Fruit fly (Drosophila melanogaster) whole organism, embryonic: ENCODE results near the gene CG3224.

Experiments used
- CG10274 ChIP-seq: fragments of 200-800 bp; sonication (Bioruptor generic); optimal IDR thresholded peaks from 3 replicates; lab custom pipeline; 2017; ENCODE audit warnings: missing biosample characterization, mild to moderate bottlenecking, missing genetic modification characterization
- CG10366 ChIP-seq: fragments of 200-800 bp; sonication (Bioruptor generic); IDR thresholded peaks from 2 replicates; pipeline ENCODE4 v1.3.6; 2022; ENCODE audit warnings: missing biosample characterization, missing genetic modification characterization
- CG10543 ChIP-seq: fragments of 200-800 bp; sonication (Bioruptor generic); optimal IDR thresholded peaks from 3 replicates; lab custom pipeline; 2017; ENCODE audit warnings: missing biosample characterization, mild to moderate bottlenecking, missing genetic modification characterization, moderate library complexity
- CG11085 ChIP-seq: fragments of 200-800 bp; sonication (Bioruptor generic); IDR thresholded peaks from 2 replicates; pipeline ENCODE4 v1.3.6; 2022; ENCODE audit warnings: missing biosample characterization, missing genetic modification characterization
- CG12219 ChIP-seq: fragments of 200-800 bp; sonication (Bioruptor generic); optimal IDR thresholded peaks from 3 replicates; lab custom pipeline; 2018; ENCODE audit warnings: missing biosample characterization, mild to moderate bottlenecking, missing genetic modification characterization
- CG12299 ChIP-seq: fragments of 200-800 bp; sonication (Bioruptor generic); optimal IDR thresholded peaks from 2 replicates; lab custom pipeline; 2018; ENCODE audit warnings: missing biosample characterization, mild to moderate bottlenecking, missing genetic modification characterization
- CG13123 ChIP-seq: fragments of 200-800 bp; sonication (Bioruptor generic); optimal IDR thresholded peaks from 2 replicates; lab custom pipeline; 2016; ENCODE audit warnings: missing biosample characterization, missing genetic modification characterization
- CG17568 ChIP-seq: fragments of 200-800 bp; sonication (Bioruptor generic); optimal IDR thresholded peaks from 2 replicates; lab custom pipeline; 2018; ENCODE audit warnings: missing biosample characterization, mild to moderate bottlenecking, missing genetic modification characterization, moderate library complexity
- CG2202 ChIP-seq: fragments of 200-800 bp; sonication (Bioruptor generic); optimal IDR thresholded peaks from 2 replicates; lab custom pipeline; 2018; ENCODE audit warnings: missing biosample characterization, mild to moderate bottlenecking, missing genetic modification characterization
- CG30020 ChIP-seq: fragments of 200-800 bp; optimal IDR thresholded peaks from 2 replicates; lab custom pipeline; 2019; ENCODE audit warnings: missing biosample characterization, mild to moderate bottlenecking, missing genetic modification characterization, moderate library complexity
- CG32767 ChIP-seq: fragments of 200-800 bp; sonication (Bioruptor generic); IDR thresholded peaks from 2 replicates; pipeline ENCODE4 v1.3.6; 2022; ENCODE audit warnings: missing biosample characterization, missing genetic modification characterization
- CG4282 ChIP-seq: fragments of 200-800 bp; sonication (Bioruptor generic); optimal IDR thresholded peaks from 2 replicates; lab custom pipeline; 2016; ENCODE audit warnings: missing biosample characterization, missing genetic modification characterization
- CG4820 ChIP-seq: fragments of 200-800 bp; sonication (Bioruptor generic); optimal IDR thresholded peaks from 3 replicates; lab custom pipeline; 2016; ENCODE audit warnings: missing biosample characterization, missing genetic modification characterization
- CG6765 ChIP-seq: fragments of 200-800 bp; sonication (Bioruptor generic); optimal IDR thresholded peaks from 3 replicates; lab custom pipeline; 2017; ENCODE audit warnings: missing biosample characterization, mild to moderate bottlenecking, missing genetic modification characterization
- CG6854 ChIP-seq: fragments of 200-800 bp; sonication (Bioruptor generic); optimal IDR thresholded peaks from 3 replicates; lab custom pipeline; 2017; ENCODE audit warnings: missing biosample characterization, mild to moderate bottlenecking, missing genetic modification characterization
- CG9609 ChIP-seq: fragments of 200-800 bp; sonication (Bioruptor generic); optimal IDR thresholded peaks from 3 replicates; lab custom pipeline; 2016; ENCODE audit warnings: missing biosample characterization, missing genetic modification characterization
- CG9817 ChIP-seq: fragments of 200-800 bp; sonication (Bioruptor generic); optimal IDR thresholded peaks from 2 replicates; lab custom pipeline; 2018; ENCODE audit warnings: missing biosample characterization, mild to moderate bottlenecking, missing genetic modification characterization, moderate library complexity
- Chrac-16 ChIP-seq: fragments of 200-800 bp; sonication (Bioruptor generic); optimal IDR thresholded peaks from 3 replicates; lab custom pipeline; 2016; ENCODE audit warnings: missing biosample characterization, missing genetic modification characterization
- Deaf1 ChIP-seq: fragments of 200-800 bp; optimal IDR thresholded peaks from 3 replicates; lab custom pipeline; 2019; ENCODE audit warnings: missing biosample characterization, mild to moderate bottlenecking, missing genetic modification characterization, moderate library complexity
- GATAe ChIP-seq: fragments of 200-800 bp; sonication (Bioruptor generic); conservative IDR thresholded peaks from 2 replicates; pipeline ENCODE4 v1.3.6; 2022; ENCODE audit warnings: missing biosample characterization, missing genetic modification characterization
- Gsc ChIP-seq: fragments of 200-800 bp; sonication (Bioruptor generic); IDR thresholded peaks from 2 replicates; pipeline ENCODE4 v1.3.6; 2022; ENCODE audit warnings: missing biosample characterization, missing genetic modification characterization
- Kr ChIP-seq: fragments of 200-800 bp; sonication (Bioruptor generic); optimal IDR thresholded peaks from 2 replicates; lab custom pipeline; 2017; ENCODE audit warnings: missing biosample characterization, mild to moderate bottlenecking, missing genetic modification characterization
- Lim3 ChIP-seq: fragments of 200-800 bp; sonication (Bioruptor generic); IDR thresholded peaks from 2 replicates; pipeline ENCODE4 v1.3.6; 2022; ENCODE audit warnings: missing biosample characterization, missing genetic modification characterization
- Max ChIP-seq: fragments of 200-800 bp; sonication (Bioruptor generic); optimal IDR thresholded peaks from 2 replicates; lab custom pipeline; 2016; ENCODE audit warnings: missing biosample characterization, mild to moderate bottlenecking, missing genetic modification characterization
- Oli ChIP-seq: fragments of 200-800 bp; sonication (Bioruptor generic); optimal IDR thresholded peaks from 2 replicates; lab custom pipeline; 2018; ENCODE audit warnings: missing biosample characterization, mild to moderate bottlenecking, missing genetic modification characterization, moderate library complexity
- Taf1 ChIP-seq: fragments of 200-800 bp; sonication (Bioruptor generic); IDR thresholded peaks from 2 replicates; pipeline ENCODE4 v1.3.6; 2022; ENCODE audit warnings: missing biosample characterization, missing genetic modification characterization
- Xbp1 ChIP-seq: fragments of 200-800 bp; sonication (Bioruptor generic); optimal IDR thresholded peaks from 3 replicates; lab custom pipeline; 2016; ENCODE audit warnings: missing biosample characterization, mild to moderate bottlenecking, missing genetic modification characterization
- aop ChIP-seq: fragments of 200-800 bp; sonication (Bioruptor generic); IDR thresholded peaks from 2 replicates; pipeline ENCODE4 v1.3.6; 2022; ENCODE audit warnings: missing biosample characterization, missing genetic modification characterization
- bbx ChIP-seq: fragments of 200-800 bp; sonication (Bioruptor generic); IDR thresholded peaks from 2 replicates; pipeline ENCODE4 v1.3.6; 2022; ENCODE audit warnings: missing biosample characterization, missing genetic modification characterization; ENCODE audit not compliant: partially characterized antibody
- br ChIP-seq: fragments of >200 bp; optimal IDR thresholded peaks from 2 replicates; lab custom pipeline; 2017
- cato ChIP-seq: fragments of 200-800 bp; sonication (Bioruptor generic); optimal IDR thresholded peaks from 2 replicates; lab custom pipeline; 2016; ENCODE audit warnings: missing biosample characterization, missing genetic modification characterization, borderline replicate concordance
- chif ChIP-seq, 2 experiments: fragments of 200-800 bp; sonication (Bioruptor generic); optimal IDR thresholded peaks; 3 replicates each; lab custom pipeline; 2016; ENCODE audit warnings: missing biosample characterization in 2 of 2, missing genetic modification characterization in 2 of 2
- chn ChIP-seq: fragments of 200-800 bp; sonication (Bioruptor generic); optimal IDR thresholded peaks from 2 replicates; lab custom pipeline; 2016; ENCODE audit warnings: missing biosample characterization, missing genetic modification characterization
- emc ChIP-seq: fragments of 200-800 bp; sonication (Bioruptor generic); optimal IDR thresholded peaks from 2 replicates; lab custom pipeline; 2016; ENCODE audit warnings: missing biosample characterization, missing genetic modification characterization
- ewg ChIP-seq: fragments of 200-800 bp; sonication (Bioruptor generic); optimal IDR thresholded peaks from 3 replicates; lab custom pipeline; 2017; ENCODE audit warnings: mild to moderate bottlenecking, missing biosample characterization, missing genetic modification reagents, missing genetic modification characterization
- hb ChIP-seq: fragments of 200-800 bp; sonication (Bioruptor generic); IDR thresholded peaks from 3 replicates; pipeline ENCODE4 v1.3.6; 2022; ENCODE audit warnings: missing biosample characterization, missing genetic modification characterization; ENCODE audit not compliant: partially characterized antibody
- hth ChIP-seq: fragments of >200 bp; optimal IDR thresholded peaks from 2 replicates; lab custom pipeline; 2017; ENCODE audit warnings: inconsistent platforms
- ind ChIP-seq: fragments of 200-800 bp; sonication (Bioruptor generic); optimal IDR thresholded peaks from 3 replicates; lab custom pipeline; 2016; ENCODE audit warnings: missing biosample characterization, missing genetic modification characterization
- kay ChIP-seq: fragments of 200-800 bp; sonication (Bioruptor generic); optimal IDR thresholded peaks from 2 replicates; lab custom pipeline; 2016; ENCODE audit warnings: missing biosample characterization, missing genetic modification characterization
- mam ChIP-seq: fragments of 200-800 bp; sonication (Bioruptor generic); optimal IDR thresholded peaks from 3 replicates; lab custom pipeline; 2016; ENCODE audit warnings: missing biosample characterization, missing genetic modification characterization
- pfk ChIP-seq: fragments of 200-800 bp; sonication (Bioruptor generic); optimal IDR thresholded peaks from 2 replicates; lab custom pipeline; 2018; ENCODE audit warnings: missing biosample characterization, mild to moderate bottlenecking, missing genetic modification characterization, moderate library complexity
- sd ChIP-seq: fragments of 200-800 bp; sonication (Bioruptor generic); optimal IDR thresholded peaks from 3 replicates; lab custom pipeline; 2018; ENCODE audit warnings: missing biosample characterization, mild to moderate bottlenecking, missing genetic modification characterization, moderate library complexity
- seq ChIP-seq: fragments of 200-800 bp; sonication (Bioruptor generic); IDR thresholded peaks from 2 replicates; pipeline ENCODE4 v1.3.6; 2022; ENCODE audit warnings: missing biosample characterization, missing genetic modification characterization
- slbo ChIP-seq: fragments of 200-800 bp; sonication (Bioruptor generic); IDR thresholded peaks from 2 replicates; pipeline ENCODE4 v1.3.6; 2022; ENCODE audit warnings: missing biosample characterization, missing genetic modification characterization
- sr ChIP-seq: fragments of 200-800 bp; sonication (Bioruptor generic); IDR thresholded peaks from 3 replicates; pipeline ENCODE4 v1.3.6; 2022; ENCODE audit warnings: missing biosample characterization, missing genetic modification characterization
- tgo ChIP-seq: fragments of 200-800 bp; sonication (Bioruptor generic); IDR thresholded peaks from 3 replicates; pipeline ENCODE4 v1.3.6; 2022; ENCODE audit warnings: missing biosample characterization, missing genetic modification characterization
- tna ChIP-seq: fragments of 200-800 bp; sonication (Bioruptor generic); IDR thresholded peaks from 2 replicates; pipeline ENCODE4 v1.3.6; 2022; ENCODE audit warnings: missing biosample characterization, missing genetic modification characterization; ENCODE audit not compliant: partially characterized antibody
- ttk ChIP-seq: fragments of 200-800 bp; sonication (Bioruptor generic); IDR thresholded peaks from 2 replicates; pipeline ENCODE4 v2.1.2; 2022; ENCODE audit warnings: missing biosample characterization, missing genetic modification characterization
- z ChIP-seq: fragments of 200-800 bp; sonication (Bioruptor generic); IDR thresholded peaks from 3 replicates; pipeline ENCODE4 v1.3.6; 2022; ENCODE audit warnings: missing biosample characterization, missing genetic modification characterization
- zen ChIP-seq: fragments of 200-800 bp; sonication (Bioruptor generic); optimal IDR thresholded peaks from 3 replicates; lab custom pipeline; 2018; ENCODE audit warnings: missing biosample characterization, mild to moderate bottlenecking, missing genetic modification characterization, moderate library complexity

CG3224 gene

dm6 chrX:6654198-6654831 lies 6.9 kb downstream of the CG3224 start, which contains the start of the genes CG3226 and Cdc7 (continued):
- TF ChIP-seq CG9817: peak; percentile 64
- TF ChIP-seq sd (tag; lab: Kevin White, UChicago): no peak
- TF ChIP-seq bbx (GFP tag; lab: Robert Waterston, UW): peak; percentile 85
- TF ChIP-seq Max (GFP tag; lab: Kevin White, UChicago): peak; percentile 71
- peak; percentile 82 for TF ChIP-seq CG10543 (GFP tag; lab: Kevin White, UChicago)
- peak; percentile 66 for TF ChIP-seq pfk (GFP tag; lab: Kevin White, UChicago)
- peak; percentile 15 for TF ChIP-seq CG4820 (GFP tag; lab: Kevin White, UChicago)
- TF ChIP-seq chn (GFP tag; lab: Kevin White, UChicago): no peak
- peak; percentile 39; the same call in 1 of the 2 replicates for TF ChIP-seq slbo (GFP tag; lab: Robert Waterston, UW)
- TF ChIP-seq GATAe (GFP tag; lab: Robert Waterston, UW): no peak
- TF ChIP-seq tna (GFP tag; lab: Robert Waterston, UW): peak; percentile 72
- TF ChIP-seq hb: peak; percentile 58; the same call in 1 of the 3 replicates
- peak; percentile 92 for TF ChIP-seq CG6765
- TF ChIP-seq sr (GFP tag; lab: Robert Waterston, UW): peak; percentile 19; the same call in 1 of the 3 replicates
- no peak for TF ChIP-seq Kr
- no peak for TF ChIP-seq Lim3 (GFP tag; lab: Robert Waterston, UW)
- peak; percentile 53 for TF ChIP-seq Oli
- peak; percentile 38 for TF ChIP-seq Chrac-16
- peak; percentile 61 for TF ChIP-seq CG30020 (tag; lab: Kevin White, UChicago)
- peak; percentile 46 for TF ChIP-seq CG9609 (GFP tag; lab: Kevin White, UChicago)
- TF ChIP-seq emc (GFP tag; lab: Kevin White, UChicago): peak; percentile 41
- TF ChIP-seq CG10366 (GFP tag; lab: Robert Waterston, UW): peak; percentile 25; the same call in 1 of the 2 replicates
- peak; percentile 43 for TF ChIP-seq cato (GFP tag; lab: Kevin White, UChicago)
- TF ChIP-seq CG32767 (GFP tag; lab: Robert Waterston, UW): no peak
- peak; percentile 31 for TF ChIP-seq mam
- TF ChIP-seq CG4282: peak; percentile 26
- TF ChIP-seq CG6854 (GFP tag; lab: Kevin White, UChicago): peak; percentile 75
- TF ChIP-seq seq (GFP tag; lab: Robert Waterston, UW): 0 out of 2 replicates have a peak, but pooled peaks have one; percentile 21
- no peak for TF ChIP-seq kay
- no peak for TF ChIP-seq Taf1 (GFP tag; lab: Robert Waterston, UW)
- no peak for TF ChIP-seq hth (lab: Kevin White, UChicago)
- TF ChIP-seq tgo: peak; percentile 41; the same call in 2 of the 3 replicates
- peak; percentile 23 for TF ChIP-seq zen (tag; lab: Kevin White, UChicago)
- TF ChIP-seq z: no peak
- no peak for TF ChIP-seq aop (GFP tag; lab: Robert Waterston, UW)
- no peak for TF ChIP-seq CG13123 (GFP tag; lab: Kevin White, UChicago)
- TF ChIP-seq Xbp1 (GFP tag; lab: Kevin White, UChicago): peak; percentile 68
- peak; percentile 26 for TF ChIP-seq ind (GFP tag; lab: Kevin White, UChicago)
- TF ChIP-seq Deaf1 (tag; lab: Kevin White, UChicago): no peak
- peak; percentile 66 for TF ChIP-seq CG17568 (GFP tag; lab: Kevin White, UChicago)
- peak; percentile 70 for TF ChIP-seq CG12299 (tag; lab: Kevin White, UChicago)
- TF ChIP-seq CG10274 (GFP tag; lab: Kevin White, UChicago): peak; percentile 57
- peak; percentile 60 for TF ChIP-seq ewg (GFP tag; lab: Kevin White, UChicago)
- TF ChIP-seq CG12219 (GFP tag; lab: Kevin White, UChicago): peak; percentile 49
- peak; percentile 18 to 49 for TF ChIP-seq chif (GFP tag; optimal IDR thresholded peaks at IDR 0.05; lab: Kevin White, UChicago)
- TF ChIP-seq Gsc: no peak
- 0 out of 2 replicates have a peak, but pooled peaks have one; percentile 49 for TF ChIP-seq ttk (GFP tag; lab: Robert Waterston, UW)
- TF ChIP-seq CG11085 (GFP tag; lab: Robert Waterston, UW): no peak
- TF ChIP-seq CG2202 (tag; lab: Kevin White, UChicago): peak; percentile 58
- TF ChIP-seq br (lab: Kevin White, UChicago): no peak
